Worm (Caenorhabditis elegans) whole organism, mixed stage, embryonic: ENCODE measurements around the gene T01G5.7.

Experiments
- M03D4.4 ChIP-seq: sonication (generic microtip); optimal IDR thresholded peaks from 2 replicates; lab custom pipeline; 2017; ENCODE audit warnings: mild to moderate bottlenecking, missing genetic modification characterization, missing compliant biosample characterization
- bed-3 ChIP-seq: fragments of 200-800 bp; sonication (Bioruptor generic); optimal IDR thresholded peaks from 3 replicates; lab custom pipeline; 2018; ENCODE audit warnings: mild to moderate bottlenecking, missing genetic modification characterization, moderate library complexity, missing compliant biosample characterization
- blmp-1 ChIP-seq: fragments of 150-350 bp; optimal IDR thresholded peaks from 2 replicates; lab custom pipeline; 2014; ENCODE audit warnings: missing biosample characterization, missing genetic modification characterization
- ceh-39 ChIP-seq: fragments of 150-350 bp; optimal IDR thresholded peaks from 2 replicates; lab custom pipeline; 2014; ENCODE audit warnings: missing biosample characterization, missing genetic modification characterization
- ceh-43 ChIP-seq: fragments of 200-800 bp; sonication (Bioruptor generic); optimal IDR thresholded peaks from 2 replicates; lab custom pipeline; 2018; ENCODE audit warnings: mild to moderate bottlenecking, missing genetic modification characterization, moderate library complexity, missing compliant biosample characterization
- ceh-83 ChIP-seq: fragments of 200-800 bp; sonication (Bioruptor generic); optimal IDR thresholded peaks from 2 replicates; lab custom pipeline; 2018; ENCODE audit warnings: mild to moderate bottlenecking, missing genetic modification characterization, missing compliant biosample characterization
- ces-1 ChIP-seq: fragments of 150-350 bp; optimal IDR thresholded peaks from 2 replicates; lab custom pipeline; 2014; ENCODE audit warnings: missing biosample characterization, missing genetic modification reagents, missing genetic modification characterization
- cnd-1 ChIP-seq: fragments of 200-800 bp; sonication (Bioruptor generic); optimal IDR thresholded peaks from 2 replicates; lab custom pipeline; 2018; ENCODE audit warnings: mild to moderate bottlenecking, missing genetic modification characterization, missing compliant biosample characterization
- drap-1 ChIP-seq: fragments of 200-800 bp; sonication (Bioruptor generic); optimal IDR thresholded peaks from 3 replicates; lab custom pipeline; 2018; ENCODE audit warnings: mild to moderate bottlenecking, missing genetic modification characterization, missing compliant biosample characterization
- elt-1 ChIP-seq: sonication (generic microtip); optimal IDR thresholded peaks from 2 replicates; lab custom pipeline; 2017; ENCODE audit warnings: missing genetic modification characterization, mild to moderate bottlenecking, missing compliant biosample characterization, antibody characterized with exemption, moderate library complexity, borderline replicate concordance; ENCODE audit not compliant: insufficient read depth
- elt-3 ChIP-seq: fragments of 150-350 bp; optimal IDR thresholded peaks from 2 replicates; lab custom pipeline; 2014; ENCODE audit warnings: missing biosample characterization, missing genetic modification characterization
- flh-1 ChIP-seq: fragments of 200-800 bp; sonication (Bioruptor generic); optimal IDR thresholded peaks from 2 replicates; lab custom pipeline; 2018; ENCODE audit warnings: mild to moderate bottlenecking, missing genetic modification characterization, moderate library complexity, missing compliant biosample characterization
- ham-2 ChIP-seq: fragments of 200-800 bp; sonication (Bioruptor generic); optimal IDR thresholded peaks from 2 replicates; lab custom pipeline; 2018; ENCODE audit warnings: mild to moderate bottlenecking, missing genetic modification characterization, missing compliant biosample characterization
- hlh-1 ChIP-seq: fragments of 150-350 bp; optimal IDR thresholded peaks from 2 replicates; lab custom pipeline; 2014; ENCODE audit warnings: missing biosample characterization, missing genetic modification reagents, missing genetic modification characterization
- lin-13 ChIP-seq: fragments of 150-350 bp; optimal IDR thresholded peaks from 2 replicates; lab custom pipeline; 2014; ENCODE audit warnings: missing biosample characterization, missing genetic modification characterization
- lin-32 ChIP-seq: fragments of 200-800 bp; sonication (Bioruptor generic); optimal IDR thresholded peaks from 2 replicates; lab custom pipeline; 2018; ENCODE audit warnings: mild to moderate bottlenecking, missing genetic modification characterization, missing compliant biosample characterization
- lsy-2 ChIP-seq: fragments of 150-350 bp; optimal IDR thresholded peaks from 2 replicates; lab custom pipeline; 2014; ENCODE audit warnings: missing biosample characterization, missing genetic modification characterization
- mab-5 ChIP-seq: fragments of 150-350 bp; optimal IDR thresholded peaks from 2 replicates; lab custom pipeline; 2014; ENCODE audit warnings: missing biosample characterization, missing genetic modification characterization
- mep-1 ChIP-seq: fragments of 150-350 bp; optimal IDR thresholded peaks from 2 replicates; lab custom pipeline; 2017; ENCODE audit warnings: missing biosample characterization, missing genetic modification reagents, missing genetic modification characterization, inconsistent platforms
- mls-2 ChIP-seq: sonication (generic microtip); optimal IDR thresholded peaks from 2 replicates; lab custom pipeline; 2016; ENCODE audit warnings: mild to moderate bottlenecking, missing genetic modification characterization, moderate library complexity, missing compliant biosample characterization
- nhr-12 ChIP-seq: fragments of 150-350 bp; optimal IDR thresholded peaks from 2 replicates; lab custom pipeline; 2014; ENCODE audit warnings: missing biosample characterization, missing genetic modification characterization
- nhr-2 ChIP-seq: fragments of 150-350 bp; optimal IDR thresholded peaks from 2 replicates; lab custom pipeline; 2014; ENCODE audit warnings: missing biosample characterization, missing genetic modification characterization
- nhr-237 ChIP-seq: fragments of 150-350 bp; optimal IDR thresholded peaks from 2 replicates; lab custom pipeline; 2014; ENCODE audit warnings: missing biosample characterization, missing genetic modification characterization
- nhr-28 ChIP-seq: fragments of 150-350 bp; optimal IDR thresholded peaks from 2 replicates; lab custom pipeline; 2014; ENCODE audit warnings: missing biosample characterization, missing genetic modification characterization
- nhr-76 ChIP-seq: sonication (generic microtip); optimal IDR thresholded peaks from 2 replicates; lab custom pipeline; 2017; ENCODE audit warnings: missing biosample characterization, missing genetic modification characterization
- pha-4 ChIP-seq: fragments of 150-350 bp; optimal IDR thresholded peaks from 2 replicates; lab custom pipeline; 2018; ENCODE audit warnings: missing biosample characterization, missing genetic modification reagents, missing genetic modification characterization
- sem-2 ChIP-seq: fragments of 200-800 bp; sonication (Bioruptor generic); optimal IDR thresholded peaks from 2 replicates; lab custom pipeline; 2018; ENCODE audit warnings: mild to moderate bottlenecking, missing genetic modification characterization, missing compliant biosample characterization
- snpc-4 ChIP-seq: fragments of 150-350 bp; optimal IDR thresholded peaks from 2 replicates; lab custom pipeline; 2014; ENCODE audit warnings: missing biosample characterization, missing genetic modification characterization
- sptf-1 ChIP-seq: sonication (generic microtip); optimal IDR thresholded peaks from 2 replicates; lab custom pipeline; 2017; ENCODE audit warnings: mild to moderate bottlenecking, missing genetic modification characterization, moderate library complexity, missing compliant biosample characterization
- tbx-8 ChIP-seq: fragments of 200-800 bp; sonication (Bioruptor generic); optimal IDR thresholded peaks from 2 replicates; lab custom pipeline; 2018; ENCODE audit warnings: mild to moderate bottlenecking, missing genetic modification characterization, moderate library complexity, missing compliant biosample characterization
- unc-120 ChIP-seq: sonication (generic microtip); optimal IDR thresholded peaks from 2 replicates; lab custom pipeline; 2017; ENCODE audit warnings: missing genetic modification characterization, missing compliant biosample characterization; ENCODE audit not compliant: poor library complexity, severe bottlenecking
- unc-39 ChIP-seq: fragments of 150-350 bp; optimal IDR thresholded peaks from 2 replicates; lab custom pipeline; 2014; ENCODE audit warnings: missing biosample characterization, missing genetic modification characterization
- unc-62 ChIP-seq: fragments of 150-350 bp; optimal IDR thresholded peaks from 2 replicates; lab custom pipeline; 2014; ENCODE audit warnings: missing biosample characterization, missing genetic modification reagents, missing genetic modification characterization
- zip-8 ChIP-seq: fragments of 150-350 bp; optimal IDR thresholded peaks from 2 replicates; lab custom pipeline; 2014; ENCODE audit warnings: missing biosample characterization, missing genetic modification characterization
- ztf-11 ChIP-seq: fragments of 150-350 bp; optimal IDR thresholded peaks from 2 replicates; lab custom pipeline; 2014; ENCODE audit warnings: missing biosample characterization, missing genetic modification characterization

Gene T01G5.7

ce11 chrV:15143798-15144197, 32.0 kb downstream of the T01G5.7 start, which contains the start of gene K08F9.4:
TSS of gene K08F9.4 (plus strand) at chrV:15144019.
- TF ChIP-seq ceh-43 (GFP tag; lab: Kevin White, UChicago) (no peak), sptf-1 (tag; lab: Kevin White, UChicago) (no peak), zip-8 (tag; lab: Kevin White, UChicago) (no peak), cnd-1 (tag; lab: Kevin White, UChicago) (no peak), lsy-2 (tag; lab: Kevin White, UChicago) (peak; percentile 55), mls-2 (tag; lab: Kevin White, UChicago) (no peak), nhr-28 (no peak), lin-32 (no peak), snpc-4 (tag; lab: Kevin White, UChicago) (no peak), ces-1 (GFP tag; lab: Kevin White, UChicago) (peak; percentile 59), pha-4 (tag; lab: Kevin White, UChicago) (peak; percentile 73), nhr-76 (tag; lab: Kevin White, UChicago) (no peak), unc-120 (no peak), mep-1 (tag; lab: Kevin White, UChicago) (peak; percentile 63), sem-2 (GFP tag; lab: Kevin White, UChicago) (no peak), drap-1 (no peak), ceh-83 (no peak), nhr-2 (tag; lab: Kevin White, UChicago) (no peak), hlh-1 (peak; percentile 2), M03D4.4 (tag; lab: Kevin White, UChicago) (no peak), nhr-237 (tag; lab: Kevin White, UChicago) (no peak), blmp-1 (peak; percentile 98), unc-62 (no peak), bed-3 (GFP tag; lab: Kevin White, UChicago) (no peak), lin-13 (tag; lab: Kevin White, UChicago) (no peak), mab-5 (tag; lab: Kevin White, UChicago) (no peak), tbx-8 (GFP tag; lab: Kevin White, UChicago) (no peak), ham-2 (GFP tag; lab: Kevin White, UChicago) (no peak), elt-3 (no peak), flh-1 (GFP tag; lab: Kevin White, UChicago) (no peak), nhr-12 (tag; lab: Kevin White, UChicago) (no peak), ceh-39 (tag; lab: Kevin White, UChicago) (no peak), ztf-11 (tag; lab: Kevin White, UChicago) (no peak), elt-1 (tag; lab: Kevin White, UChicago) (no peak), unc-39 (tag; lab: Kevin White, UChicago) (no peak)

- no peak for TF ChIP-seq elt-1 (tag; lab: Kevin White, UChicago)
- TF ChIP-seq nhr-237 (tag; lab: Kevin White, UChicago), result no peak
- no peak for TF ChIP-seq blmp-1
- no peak for TF ChIP-seq flh-1 (GFP tag; lab: Kevin White, UChicago)
- no peak for TF ChIP-seq mls-2 (tag; lab: Kevin White, UChicago)
- no peak for TF ChIP-seq ceh-43 (GFP tag; lab: Kevin White, UChicago)
- TF ChIP-seq cnd-1 (tag; lab: Kevin White, UChicago), result no peak
- TF ChIP-seq nhr-2 (tag; lab: Kevin White, UChicago), result no peak
These were observed 36.0 kb downstream of the T01G5.7 start, which contains the start of gene T09F5.20 for ce11 chrV:15147776-15148175. TSS of gene T09F5.20 (minus strand) at chrV:15147876.

- TF ChIP-seq blmp-1 (no peak), elt-1 (tag; lab: Kevin White, UChicago) (peak; percentile 60)
These were observed 37.0 kb downstream of the T01G5.7 start, which contains the start of gene T09F5.1 for ce11 chrV:15148800-15149199. TSS of gene T09F5.1 (plus strand) at chrV:15149100.

- TF ChIP-seq flh-1 (GFP tag; lab: Kevin White, UChicago) (no peak), ceh-39 (tag; lab: Kevin White, UChicago) (no peak), sem-2 (GFP tag; lab: Kevin White, UChicago) (no peak), ces-1 (GFP tag; lab: Kevin White, UChicago) (no peak), cnd-1 (tag; lab: Kevin White, UChicago) (no peak)
These were observed 38.4 kb downstream of the T01G5.7 start for ce11 chrV:15150176-15150575.
